Fruit fly (Drosophila melanogaster) whole organism, pupa: ENCODE data around the gene Rab3GAP1.

Source experiments
- CG10348 ChIP-seq: fragments of 200-800 bp; sonication (Bioruptor generic); IDR thresholded peaks from 2 replicates; pipeline ENCODE4 v1.3.6; 2022; ENCODE audit warnings: missing biosample characterization, missing genetic modification characterization
- CG12605 ChIP-seq: fragments of 200-800 bp; sonication (Bioruptor generic); IDR thresholded peaks from 2 replicates; pipeline ENCODE4 v1.3.6; 2022; ENCODE audit warnings: missing biosample characterization, missing genetic modification characterization
- CG13204 ChIP-seq: fragments of 200-800 bp; sonication (Bioruptor generic); optimal IDR thresholded peaks from 2 replicates; lab custom pipeline; 2018; ENCODE audit warnings: missing biosample characterization, mild to moderate bottlenecking, missing genetic modification characterization, moderate library complexity
- CG14655 ChIP-seq: fragments of 200-800 bp; sonication (Bioruptor generic); optimal IDR thresholded peaks from 3 replicates; lab custom pipeline; 2017; ENCODE audit warnings: mild to moderate bottlenecking, missing biosample characterization, missing genetic modification reagents, missing genetic modification characterization
- CG15710 ChIP-seq: fragments of 200-800 bp; sonication (Bioruptor generic); optimal IDR thresholded peaks from 2 replicates; lab custom pipeline; 2018; ENCODE audit warnings: missing biosample characterization, mild to moderate bottlenecking, missing genetic modification characterization, moderate library complexity
- CG17806 ChIP-seq: fragments of 200-800 bp; sonication (Bioruptor generic); optimal IDR thresholded peaks from 2 replicates; lab custom pipeline; 2018; ENCODE audit warnings: missing biosample characterization, mild to moderate bottlenecking, missing genetic modification characterization, moderate library complexity
- CG32121 ChIP-seq: fragments of 200-800 bp; sonication (Bioruptor generic); IDR thresholded peaks from 2 replicates; pipeline ENCODE4 v1.3.6; 2022; ENCODE audit warnings: missing biosample characterization, missing genetic modification characterization
- CG34367 ChIP-seq: fragments of 200-800 bp; sonication (Bioruptor generic); optimal IDR thresholded peaks from 2 replicates; lab custom pipeline; 2018; ENCODE audit warnings: missing biosample characterization, mild to moderate bottlenecking, missing genetic modification characterization
- CG4496 ChIP-seq: fragments of 200-800 bp; sonication (Bioruptor generic); IDR thresholded peaks from 3 replicates; pipeline ENCODE4 v1.3.6; 2022; ENCODE audit warnings: missing biosample characterization, missing genetic modification characterization
- CG8159 ChIP-seq: fragments of 200-800 bp; sonication (Bioruptor generic); optimal IDR thresholded peaks from 3 replicates; lab custom pipeline; 2018; ENCODE audit warnings: missing biosample characterization, mild to moderate bottlenecking, missing genetic modification characterization, moderate library complexity
- CG8301 ChIP-seq: fragments of 200-800 bp; sonication (Bioruptor generic); optimal IDR thresholded peaks from 2 replicates; lab custom pipeline; 2018; ENCODE audit warnings: missing biosample characterization, mild to moderate bottlenecking, missing genetic modification characterization
- CG9948 ChIP-seq: fragments of 200-800 bp; sonication (Bioruptor generic); optimal IDR thresholded peaks from 2 replicates; lab custom pipeline; 2018; ENCODE audit warnings: missing biosample characterization, mild to moderate bottlenecking, missing genetic modification characterization, moderate library complexity
- D1 ChIP-seq: fragments of 200-800 bp; sonication (Bioruptor generic); optimal IDR thresholded peaks from 2 replicates; lab custom pipeline; 2018; ENCODE audit warnings: missing biosample characterization, mild to moderate bottlenecking, missing genetic modification characterization, moderate library complexity
- EcR ChIP-seq: fragments of 200-800 bp; sonication (Bioruptor generic); optimal IDR thresholded peaks from 3 replicates; lab custom pipeline; 2019; ENCODE audit warnings: missing biosample characterization, missing genetic modification characterization, mild to moderate bottlenecking, moderate library complexity, missing genetic modification reagents
- Ets98B ChIP-seq: fragments of 200-800 bp; sonication (Bioruptor generic); IDR thresholded peaks from 2 replicates; pipeline ENCODE4 v1.3.6; 2022; ENCODE audit warnings: missing biosample characterization, missing genetic modification characterization
- Pif1A ChIP-seq: fragments of 200-800 bp; sonication (Bioruptor generic); optimal IDR thresholded peaks from 3 replicates; lab custom pipeline; 2016; ENCODE audit warnings: missing biosample characterization, missing genetic modification characterization
- Pif1B ChIP-seq: fragments of 200-800 bp; sonication (Bioruptor generic); optimal IDR thresholded peaks from 3 replicates; lab custom pipeline; 2016; ENCODE audit warnings: missing biosample characterization, missing genetic modification characterization
- Snoo ChIP-seq: fragments of 200-800 bp; sonication (Bioruptor generic); optimal IDR thresholded peaks from 3 replicates; lab custom pipeline; 2017; ENCODE audit warnings: missing biosample characterization, mild to moderate bottlenecking, missing genetic modification characterization, inconsistent platforms
- fd96Ca ChIP-seq: fragments of 200-800 bp; sonication (Bioruptor generic); IDR thresholded peaks from 3 replicates; pipeline ENCODE4 v1.3.6; 2022; ENCODE audit warnings: missing biosample characterization, missing genetic modification characterization
- gl ChIP-seq: fragments of 200-800 bp; sonication (Bioruptor generic); optimal IDR thresholded peaks from 2 replicates; lab custom pipeline; 2018; ENCODE audit warnings: missing biosample characterization, mild to moderate bottlenecking, missing genetic modification characterization
- rn ChIP-seq: fragments of 200-800 bp; sonication (Bioruptor generic); IDR thresholded peaks from 2 replicates; pipeline ENCODE4 v1.3.6; 2022; ENCODE audit warnings: missing biosample characterization, missing genetic modification characterization

Rab3GAP1 gene

dm6 chr2L:1653800-1654199 lies 42.8 kb upstream of the Rab3GAP1 start:
- TF ChIP-seq D1 (tag; lab: Kevin White, UChicago) (no peak), rn (GFP tag; lab: Robert Waterston, UW) (no peak), Pif1A (GFP tag; lab: Kevin White, UChicago) (no peak), CG12605 (GFP tag; lab: Robert Waterston, UW) (no peak), CG14655 (GFP tag; lab: Kevin White, UChicago) (no peak), Pif1B (GFP tag; lab: Kevin White, UChicago) (no peak), CG8301 (no peak), fd96Ca (GFP tag; lab: Robert Waterston, UW) (no peak), CG32121 (GFP tag; lab: Robert Waterston, UW) (no peak), CG8159 (tag; lab: Kevin White, UChicago) (no peak), CG15710 (no peak), CG10348 (GFP tag; lab: Robert Waterston, UW) (no peak)

dm6 chr2L:1651889-1652288 lies 40.9 kb upstream of the Rab3GAP1 start:
- TF ChIP-seq CG12605 (GFP tag; lab: Robert Waterston, UW), result no peak
- no peak for TF ChIP-seq gl
- no peak for TF ChIP-seq CG9948
- TF ChIP-seq CG8301, result no peak
- TF ChIP-seq D1 (tag; lab: Kevin White, UChicago), result no peak
- TF ChIP-seq, all 21 proteins: peak for 0

- no peak for TF ChIP-seq gl
- no peak for TF ChIP-seq CG8301
- peak; percentile 19 for TF ChIP-seq Pif1A (GFP tag; lab: Kevin White, UChicago)
- TF ChIP-seq CG17806 (tag; lab: Kevin White, UChicago), result no peak
- peak; percentile 7 for TF ChIP-seq Pif1B (GFP tag; lab: Kevin White, UChicago)
- no peak for TF ChIP-seq EcR (GFP tag; lab: Kevin White, UChicago)
- TF ChIP-seq CG8159 (tag; lab: Kevin White, UChicago), result no peak
- peak; percentile 46 for TF ChIP-seq CG12605 (GFP tag; lab: Robert Waterston, UW)
- no peak for TF ChIP-seq D1 (tag; lab: Kevin White, UChicago)
- peak; percentile 5 for TF ChIP-seq Snoo (tag; lab: Kevin White, UChicago)
- TF ChIP-seq CG9948, result no peak
- no peak for TF ChIP-seq CG4496 (GFP tag; lab: Robert Waterston, UW)
- TF ChIP-seq CG10348 (GFP tag; lab: Robert Waterston, UW), result no peak
- no peak for TF ChIP-seq CG14655 (GFP tag; lab: Kevin White, UChicago)
- TF ChIP-seq rn (GFP tag; lab: Robert Waterston, UW), result no peak
- TF ChIP-seq Ets98B (GFP tag; lab: Robert Waterston, UW), result peak; percentile 43; the same call in 1 of the 2 replicates
- no peak for TF ChIP-seq CG13204 (GFP tag; lab: Kevin White, UChicago)
- no peak for TF ChIP-seq CG15710
- no peak for TF ChIP-seq CG34367 (tag; lab: Kevin White, UChicago)
- TF ChIP-seq CG32121 (GFP tag; lab: Robert Waterston, UW), result peak; percentile 53
Measured at dm6 chr2L:1651053-1651452, 40.1 kb upstream of the Rab3GAP1 start, which contains the start of gene chinmo. chinmo (plus strand) TSS chr2L:1651258.

dm6 chr2L:1649828-1650429 lies 39.0 kb upstream of the Rab3GAP1 start:
- TF ChIP-seq CG4496 (GFP tag; lab: Robert Waterston, UW) (peak; percentile 6; the same call in 2 of the 3 replicates), Ets98B (GFP tag; lab: Robert Waterston, UW) (peak; percentile 12), CG15710 (peak; percentile 12), CG32121 (GFP tag; lab: Robert Waterston, UW) (peak; percentile 9; the same call in 1 of the 2 replicates), CG10348 (GFP tag; lab: Robert Waterston, UW) (no peak), CG13204 (GFP tag; lab: Kevin White, UChicago) (peak; percentile 0), Pif1A (GFP tag; lab: Kevin White, UChicago) (peak; percentile 3), Snoo (tag; lab: Kevin White, UChicago) (peak; percentile 13), CG34367 (tag; lab: Kevin White, UChicago) (peak; percentile 20), CG8301 (no peak), CG8159 (tag; lab: Kevin White, UChicago) (peak; percentile 25), CG17806 (tag; lab: Kevin White, UChicago) (peak; percentile 36), CG14655 (GFP tag; lab: Kevin White, UChicago) (peak; percentile 36), Pif1B (GFP tag; lab: Kevin White, UChicago) (no peak), D1 (tag; lab: Kevin White, UChicago) (no peak)

- no peak for TF ChIP-seq CG13204 (GFP tag; lab: Kevin White, UChicago)
- TF ChIP-seq CG17806 (tag; lab: Kevin White, UChicago), result peak; percentile 38
- peak; percentile 85 for TF ChIP-seq CG4496 (GFP tag; lab: Robert Waterston, UW)
- TF ChIP-seq Snoo (tag; lab: Kevin White, UChicago), result peak; percentile 48
- peak; percentile 64 for TF ChIP-seq CG14655 (GFP tag; lab: Kevin White, UChicago)
- peak; percentile 60 for TF ChIP-seq CG10348 (GFP tag; lab: Robert Waterston, UW)
- TF ChIP-seq CG32121 (GFP tag; lab: Robert Waterston, UW), result peak; percentile 74
- TF ChIP-seq D1 (tag; lab: Kevin White, UChicago), result no peak
- peak; percentile 39 for TF ChIP-seq CG9948
- TF ChIP-seq CG8301, result peak; percentile 39
- TF ChIP-seq Pif1B (GFP tag; lab: Kevin White, UChicago), result peak; percentile 33
- peak; percentile 32; the same call in 1 of the 2 replicates for TF ChIP-seq rn (GFP tag; lab: Robert Waterston, UW)
- peak; percentile 90 for TF ChIP-seq fd96Ca (GFP tag; lab: Robert Waterston, UW)
- no peak for TF ChIP-seq gl
- TF ChIP-seq CG34367 (tag; lab: Kevin White, UChicago), result no peak
- TF ChIP-seq EcR (GFP tag; lab: Kevin White, UChicago), result no peak
- TF ChIP-seq Pif1A (GFP tag; lab: Kevin White, UChicago), result no peak
- peak; percentile 35 for TF ChIP-seq CG15710
- peak; percentile 57; the same call in 1 of the 2 replicates for TF ChIP-seq Ets98B (GFP tag; lab: Robert Waterston, UW)
- no peak for TF ChIP-seq CG12605 (GFP tag; lab: Robert Waterston, UW)
- TF ChIP-seq CG8159 (tag; lab: Kevin White, UChicago), result peak; percentile 66
- TF ChIP-seq, all 21 proteins: peak for 14
Measured at dm6 chr2L:1649244-1649827, 38.4 kb upstream of the Rab3GAP1 start.
